Worm (Caenorhabditis elegans): Measurements from ENCODE around the gene C14F11.7.

DNA sequence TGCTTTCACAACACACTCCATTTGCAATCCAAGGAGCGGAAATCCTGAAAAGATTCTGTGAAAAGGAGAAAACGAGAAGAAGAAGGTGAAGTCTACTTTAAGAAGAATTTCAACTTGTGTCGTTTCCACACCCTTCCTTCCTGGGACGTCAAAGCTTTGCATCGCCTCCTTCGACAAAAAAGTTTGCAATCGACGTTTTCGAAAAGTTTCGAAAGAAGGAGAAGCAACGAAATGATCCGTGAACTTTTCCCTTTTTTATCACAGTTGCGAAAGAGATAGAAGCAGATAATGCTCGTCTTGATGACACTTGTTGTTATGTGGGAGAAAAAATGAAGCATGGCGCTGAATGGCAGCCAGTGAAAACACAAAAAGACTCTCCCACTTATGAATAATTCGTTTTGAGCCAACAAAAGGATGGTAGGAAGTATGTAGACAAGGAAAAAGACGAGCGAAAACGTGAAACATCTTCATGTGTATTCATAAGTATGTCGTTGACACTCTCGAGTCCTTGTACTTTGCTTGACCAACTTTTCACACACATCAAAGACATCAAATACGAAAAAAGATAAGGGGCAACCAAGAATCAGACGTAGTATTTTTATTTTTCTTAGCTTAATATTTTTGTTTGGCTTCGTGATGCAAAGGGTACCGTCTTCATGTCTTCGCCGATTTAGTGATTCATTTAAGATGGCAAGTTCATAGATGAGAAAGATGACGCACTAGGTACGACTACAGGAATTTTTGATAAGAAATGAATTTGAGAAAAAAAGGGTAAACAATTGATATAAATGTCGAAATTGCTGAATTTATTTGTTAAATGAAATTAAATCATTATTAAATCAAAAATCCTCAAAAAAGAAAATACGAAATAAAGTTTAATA, 40.7 kb upstream of the C14F11.7 start:
- TF ChIP-seq W03F9.2 (tag; optimal IDR thresholded peaks at IDR 0.05) (no peak), dao-5 (tag; optimal IDR thresholded peaks at IDR 0.05) (no peak), him-1 (tag; optimal IDR thresholded peaks at IDR 0.05) (no peak)

All from whole organism, L4/young adult.